Worm (Caenorhabditis elegans): ENCODE data around the gene T05B11.4.
A peak's percentile ranks its signal among the peaks of the same experiment; 100 is the strongest.

T05B11.4 gene

DNA sequence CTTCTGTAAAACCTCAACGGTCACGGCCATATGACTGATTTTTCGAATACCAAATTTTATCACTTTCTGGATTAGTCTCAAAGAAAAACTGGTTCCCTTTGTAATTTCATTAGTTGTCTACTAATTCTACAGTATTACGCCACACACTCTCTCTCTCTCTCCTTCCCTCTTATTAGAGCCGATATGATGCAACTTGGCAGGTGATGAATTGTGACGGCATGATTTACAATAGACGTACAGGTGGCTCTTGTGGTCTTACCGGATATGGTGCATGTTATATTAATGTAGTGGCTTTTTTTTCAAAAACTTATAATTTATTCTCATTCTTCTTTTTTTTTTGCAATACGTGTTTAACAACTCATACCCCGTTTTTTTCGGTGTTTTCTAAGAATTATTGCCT, 12.5 kb downstream of the T05B11.4 start (continued):
- TF ChIP-seq fkh-3 (tag; optimal IDR thresholded peaks at IDR 0.05) (no peak), F39B2.1 (GFP tag; IDR thresholded peaks at IDR 0.05) (no peak), dox-1 (GFP tag; IDR thresholded peaks at IDR 0.05) (no peak)

DNA sequence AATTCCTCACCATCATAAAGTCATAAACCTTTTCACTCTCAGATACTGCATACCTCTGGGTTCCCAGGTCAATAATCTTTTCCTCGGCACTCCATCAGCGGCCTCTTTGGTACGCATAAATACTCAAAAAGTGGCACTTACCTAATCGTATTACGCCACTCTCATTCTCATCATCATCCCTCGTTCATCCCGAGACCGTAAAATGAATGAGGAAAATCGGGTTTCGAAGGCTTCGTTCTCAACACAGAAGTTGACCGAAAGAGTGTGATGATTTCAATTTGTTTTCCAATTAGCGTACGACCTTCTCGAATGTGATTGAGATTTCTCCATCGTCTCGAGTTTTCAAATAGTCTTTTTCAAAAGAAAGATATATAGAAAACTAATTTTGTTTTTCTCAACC, 14.5 kb downstream of the T05B11.4 start:
- TF ChIP-seq hrde-1 (tag; optimal IDR thresholded peaks at IDR 0.05; ENCODE audit: borderline replicate concordance), result no peak
- no peak for TF ChIP-seq rcor-1 (GFP tag; IDR thresholded peaks at IDR 0.05)
- TF ChIP-seq zim-3 (tag; optimal IDR thresholded peaks at IDR 0.05), result no peak
- TF ChIP-seq C17E4.6 (GFP tag; IDR thresholded peaks at IDR 0.05), result no peak
- TF ChIP-seq F39B2.1 (GFP tag; IDR thresholded peaks at IDR 0.05), result no peak
- TF ChIP-seq lin-54 (GFP tag; optimal IDR thresholded peaks at IDR 0.05), result no peak

DNA sequence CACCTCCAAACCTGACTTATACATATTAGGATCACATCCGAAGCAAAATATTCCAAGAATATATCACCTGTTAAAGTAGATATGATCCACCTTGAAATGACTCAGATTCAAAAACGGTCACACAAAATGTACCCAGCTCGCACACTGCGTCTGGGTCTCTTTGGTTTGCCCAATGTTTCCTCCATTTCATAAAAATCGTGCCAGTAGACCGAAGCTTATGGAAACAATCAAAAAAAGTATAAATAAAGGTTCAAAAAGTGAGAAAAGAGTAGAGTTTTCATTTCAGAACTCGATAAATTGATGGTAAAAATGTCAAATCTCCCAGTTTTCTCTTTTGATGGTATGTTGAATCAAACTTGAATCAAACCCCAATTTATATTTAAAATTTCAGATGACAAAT, 16.7 kb downstream of the T05B11.4 start, which contains the start of gene srr-9:
srr-9 (plus strand) TSS at position 301 of the 400 bp plus-strand sequence.
- no peak for TF ChIP-seq ccch-3 (GFP tag; optimal IDR thresholded peaks at IDR 0.05)
- 0 out of 2 replicates have a peak, but pooled peaks have one; percentile 10 for TF ChIP-seq hmg-1.2 (GFP tag; IDR thresholded peaks at IDR 0.05)
- TF ChIP-seq Y53G8AR.9 (GFP tag; conservative IDR thresholded peaks at IDR 0.05), result no peak

DNA sequence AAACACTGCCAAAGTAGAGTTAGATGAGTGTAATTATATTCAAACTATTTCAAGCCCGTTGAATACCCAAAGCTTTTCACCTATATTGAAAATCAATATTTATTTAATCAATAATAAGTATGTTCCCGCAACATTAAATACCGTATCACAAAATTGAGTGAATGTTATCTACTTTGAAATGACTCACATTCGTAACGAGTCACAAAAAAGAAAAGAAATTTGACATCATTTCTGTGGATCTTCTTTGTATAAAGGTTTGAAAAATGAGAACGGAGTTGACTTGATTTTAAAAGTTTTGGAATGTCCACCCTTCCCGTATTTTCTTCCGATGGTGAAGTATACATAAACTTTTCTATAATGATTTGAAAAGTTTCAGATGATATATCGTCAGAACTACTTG, 19.1 kb downstream of the T05B11.4 start, which contains the start of gene srr-10:
srr-10 (plus strand) TSS at position 301 of the 400 bp plus-strand sequence.
- TF ChIP-seq ceh-100 (GFP tag; IDR thresholded peaks at IDR 0.05) (no peak), F52B5.7 (tag; optimal IDR thresholded peaks at IDR 0.05) (no peak), pbrm-1 (GFP tag; IDR thresholded peaks at IDR 0.05) (no peak), ZK185.1 (tag; optimal IDR thresholded peaks at IDR 0.05; ENCODE audit: poor library complexity, severe bottlenecking) (no peak), madf-3 (GFP tag; IDR thresholded peaks at IDR 0.05) (no peak), dpl-1 (GFP tag; optimal IDR thresholded peaks at IDR 0.05) (no peak), nfya-1 (tag; optimal IDR thresholded peaks at IDR 0.05; ENCODE audit: borderline replicate concordance, insufficient read depth) (no peak), cebp-2 (GFP tag; IDR thresholded peaks at IDR 0.05) (no peak), hmg-1.2 (GFP tag; IDR thresholded peaks at IDR 0.05) (no peak), hlh-26 (GFP tag; conservative IDR thresholded peaks at IDR 0.05) (no peak), nhr-80 (tag; optimal IDR thresholded peaks at IDR 0.05) (no peak), C06A6.2 (GFP tag; conservative IDR thresholded peaks at IDR 0.05) (no peak), ceh-27 (GFP tag; optimal IDR thresholded peaks at IDR 0.05) (no peak), C17E4.6 (GFP tag; IDR thresholded peaks at IDR 0.05) (no peak), madf-10 (tag; optimal IDR thresholded peaks at IDR 0.05) (no peak), pha-4 (tag; optimal IDR thresholded peaks at IDR 0.05) (no peak), ceh-58 (GFP tag; IDR thresholded peaks at IDR 0.05) (no peak), F55B11.4 (tag; optimal IDR thresholded peaks at IDR 0.05; ENCODE audit: borderline replicate concordance, insufficient read depth) (no peak), tbp1 (GFP tag; optimal IDR thresholded peaks at IDR 0.05) (no peak)

- TF ChIP-seq fkh-3 (tag; optimal IDR thresholded peaks at IDR 0.05), result no peak
- TF ChIP-seq cebp-1 (GFP tag; IDR thresholded peaks at IDR 0.05), result peak; percentile 69
- peak; percentile 94 for TF ChIP-seq cebp-1 (tag; optimal IDR thresholded peaks at IDR 0.05)
- no peak for TF ChIP-seq tbp1 (GFP tag; optimal IDR thresholded peaks at IDR 0.05)
- TF ChIP-seq attf-5 (GFP tag; optimal IDR thresholded peaks at IDR 0.05), result peak; percentile 16
- no peak for TF ChIP-seq akir-1 (GFP tag; optimal IDR thresholded peaks at IDR 0.05)
- no peak for TF ChIP-seq Y95B8A.8 (GFP tag; IDR thresholded peaks at IDR 0.05)
- no peak for TF ChIP-seq nhr-120 (GFP tag; IDR thresholded peaks at IDR 0.05)
- TF ChIP-seq mel-28 (tag; optimal IDR thresholded peaks at IDR 0.05; ENCODE audit: borderline replicate concordance), result no peak
- no peak for TF ChIP-seq rec-8 (tag; optimal IDR thresholded peaks at IDR 0.05)
- TF ChIP-seq efl-1 (GFP tag; optimal IDR thresholded peaks at IDR 0.05), result peak; percentile 82
- peak; percentile 79 to 82 for TF ChIP-seq let-607 (tag; optimal IDR thresholded peaks at IDR 0.05)
- no peak for TF ChIP-seq F57C9.4 (tag; optimal IDR thresholded peaks at IDR 0.05)
- TF ChIP-seq F33H1.4 (GFP tag; IDR thresholded peaks at IDR 0.05), result peak; percentile 14; the same call in 1 of the 2 replicates
- 0 out of 2 replicates have a peak, but pooled peaks have one; percentile 32 for TF ChIP-seq mcd-1 (GFP tag; IDR thresholded peaks at IDR 0.05)
- TF ChIP-seq unc-130 (GFP tag; optimal IDR thresholded peaks at IDR 0.05), result no peak
- TF ChIP-seq lin-54 (GFP tag; optimal IDR thresholded peaks at IDR 0.05), result peak; percentile 91
- peak; percentile 24 for TF ChIP-seq ceh-27 (GFP tag; optimal IDR thresholded peaks at IDR 0.05)
Observed at ce11 chrV:7734909-7735308, 19.5 kb downstream of the T05B11.4 start, which contains the start of gene clic-1. clic-1 (minus strand) TSS chrV:7734911.

Data from whole organism, young adult.